Worm (Caenorhabditis elegans): ENCODE results near the gene ttr-34.

- no peak for TF ChIP-seq unc-62 (GFP tag; optimal IDR thresholded peaks at IDR 0.05)
- TF ChIP-seq ztf-11 (tag; optimal IDR thresholded peaks at IDR 0.05), result no peak
- no peak for TF ChIP-seq pha-4 (tag; optimal IDR thresholded peaks at IDR 0.05)
- no peak for TF ChIP-seq nhr-12 (tag; optimal IDR thresholded peaks at IDR 0.05)
- TF ChIP-seq lin-13 (tag; optimal IDR thresholded peaks at IDR 0.05), result no peak
- no peak for TF ChIP-seq mls-2 (tag; optimal IDR thresholded peaks at IDR 0.05)
- no peak for TF ChIP-seq bed-3 (GFP tag; optimal IDR thresholded peaks at IDR 0.05)
- no peak for TF ChIP-seq M03D4.4 (tag; optimal IDR thresholded peaks at IDR 0.05)
- no peak for TF ChIP-seq nhr-237 (tag; optimal IDR thresholded peaks at IDR 0.05)
- no peak for TF ChIP-seq unc-39 (tag; optimal IDR thresholded peaks at IDR 0.05)
- no peak for TF ChIP-seq lsy-2 (tag; optimal IDR thresholded peaks at IDR 0.05)
- no peak for TF ChIP-seq blmp-1 (tag; optimal IDR thresholded peaks at IDR 0.05)
- TF ChIP-seq nhr-76 (tag; optimal IDR thresholded peaks at IDR 0.05), result no peak
- no peak for TF ChIP-seq hlh-1 (tag; optimal IDR thresholded peaks at IDR 0.05)
These were observed 30.9 kb upstream of the ttr-34 start for ce11 chrX:13108664-13109063.
